Fruit fly (Drosophila melanogaster): ENCODE data around the gene velo.

DNA sequence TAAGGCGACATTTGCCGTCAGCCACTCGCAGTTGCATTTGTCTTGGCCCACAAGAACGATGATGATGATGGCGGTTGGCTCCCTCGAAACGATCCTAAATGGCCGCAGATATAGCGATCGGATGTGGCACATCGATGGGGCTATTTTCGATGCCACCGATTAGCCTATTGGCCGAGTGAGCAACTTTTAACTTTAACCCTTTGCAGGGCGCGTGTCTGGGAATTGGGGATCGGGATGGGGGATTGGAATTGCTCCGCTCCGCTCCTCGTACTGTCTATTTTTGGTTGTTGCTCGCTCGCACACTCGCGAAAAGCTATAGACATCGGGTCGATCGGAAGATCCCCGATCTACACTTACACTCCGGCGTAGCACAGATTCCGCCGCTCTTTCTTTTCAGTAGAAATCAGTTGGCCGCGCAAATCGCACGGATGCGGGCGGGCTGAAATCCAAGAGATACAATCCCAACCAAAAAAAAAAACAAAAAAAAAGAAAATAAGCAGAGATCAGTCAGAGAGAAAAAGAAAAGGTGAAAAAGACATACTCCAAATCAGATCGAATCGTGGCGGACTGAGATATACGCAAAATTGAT, 48.0 kb downstream of the velo start, which contains the start of gene CG8519:
- TF ChIP-seq psq (optimal IDR thresholded peaks at IDR 0.05) (no peak), insv (optimal IDR thresholded peaks at IDR 0.05) (no peak)
